Fruit fly (Drosophila melanogaster): ENCODE data around the gene Rh50.

Rh50 gene

DNA sequence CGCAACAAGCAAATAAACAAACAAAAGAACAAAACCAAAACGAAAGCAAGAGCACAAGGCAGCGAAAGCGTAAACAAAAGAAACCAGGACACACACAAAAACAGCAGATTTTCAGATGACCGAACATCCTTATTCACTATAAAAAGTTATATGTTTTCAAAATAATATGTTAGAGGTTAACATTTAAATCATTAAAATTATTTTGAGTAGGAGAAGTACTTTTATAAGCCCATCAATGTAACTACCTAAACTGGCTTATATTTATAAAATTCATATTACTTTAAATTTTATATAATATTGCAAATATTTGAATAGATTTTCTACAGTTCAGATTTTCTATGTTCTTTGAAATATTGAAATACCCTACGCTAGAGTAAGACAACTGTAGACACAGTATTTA is 56.6 kb downstream of the Rh50 start:
- TF ChIP-seq CG33017 (tag; optimal IDR thresholded peaks at IDR 0.05) (no peak), bab1 (GFP tag; optimal IDR thresholded peaks at IDR 0.05) (no peak), CG12768 (GFP tag; optimal IDR thresholded peaks at IDR 0.05) (no peak), toe (GFP tag; optimal IDR thresholded peaks at IDR 0.05) (no peak), Crg-1 (GFP tag; optimal IDR thresholded peaks at IDR 0.05) (no peak), Mnt (GFP tag; optimal IDR thresholded peaks at IDR 0.05) (no peak), CG1620 (GFP tag; optimal IDR thresholded peaks at IDR 0.05) (no peak), ovo (GFP tag; optimal IDR thresholded peaks at IDR 0.05) (no peak), Clk (GFP tag; optimal IDR thresholded peaks at IDR 0.05) (no peak), CG7045 (GFP tag; optimal IDR thresholded peaks at IDR 0.05) (no peak), CG5204 (GFP tag; optimal IDR thresholded peaks at IDR 0.05) (no peak), CG11617 (GFP tag; optimal IDR thresholded peaks at IDR 0.05) (no peak)

DNA sequence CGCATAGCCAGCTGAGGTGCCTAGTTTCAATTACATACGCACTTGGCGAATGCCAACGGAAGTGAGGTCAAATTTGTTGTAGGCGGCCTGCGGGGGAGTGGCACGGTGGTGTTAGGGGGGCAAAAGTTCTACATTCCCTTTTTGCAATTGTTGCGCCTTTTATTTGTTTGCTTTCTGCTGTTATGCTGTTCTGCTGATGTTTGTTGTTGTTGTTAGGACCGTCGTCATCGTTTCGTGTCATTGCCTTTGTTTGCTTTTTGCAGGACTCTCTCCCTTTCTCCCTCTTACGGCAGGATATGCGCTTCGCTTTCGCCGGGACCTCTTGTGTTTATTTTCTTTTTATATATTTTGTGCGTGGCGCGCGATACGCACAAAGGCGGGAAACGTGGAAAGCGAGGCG is 59.2 kb downstream of the Rh50 start:
- no peak for TF ChIP-seq CG5204 (GFP tag; optimal IDR thresholded peaks at IDR 0.05)
- no peak for TF ChIP-seq CG7045 (GFP tag; optimal IDR thresholded peaks at IDR 0.05)
- no peak for TF ChIP-seq Hr96 (GFP tag; optimal IDR thresholded peaks at IDR 0.05)
- TF ChIP-seq CG1620 (GFP tag; optimal IDR thresholded peaks at IDR 0.05): no peak
- TF ChIP-seq CG11617 (GFP tag; optimal IDR thresholded peaks at IDR 0.05): no peak
- TF ChIP-seq CG14711 (tag; optimal IDR thresholded peaks at IDR 0.05): no peak
- no peak for TF ChIP-seq kay (GFP tag; ENCODE audit: borderline replicate concordance)
- TF ChIP-seq cnc (optimal IDR thresholded peaks at IDR 0.05): no peak
- TF ChIP-seq toe (GFP tag; optimal IDR thresholded peaks at IDR 0.05): no peak
- no peak for TF ChIP-seq Mnt (GFP tag; optimal IDR thresholded peaks at IDR 0.05)
- no peak for TF ChIP-seq CG7101 (tag; optimal IDR thresholded peaks at IDR 0.05)
- TF ChIP-seq tj (GFP tag; optimal IDR thresholded peaks at IDR 0.05): no peak
- TF ChIP-seq Crg-1 (GFP tag; optimal IDR thresholded peaks at IDR 0.05): no peak
- no peak for TF ChIP-seq CG12768 (GFP tag; optimal IDR thresholded peaks at IDR 0.05)
- no peak for TF ChIP-seq cic (GFP tag; optimal IDR thresholded peaks at IDR 0.05)
- TF ChIP-seq ovo (GFP tag; optimal IDR thresholded peaks at IDR 0.05): no peak

Data from whole organism, adult.